Worm (Caenorhabditis elegans) whole organism, young adult: ENCODE data around the gene clec-219.

ENCODE experiments used
- B0261.1 ChIP-seq: sonication (generic microtip); optimal IDR thresholded peaks from 2 replicates; lab custom pipeline; 2016; ENCODE audit warnings: mild to moderate bottlenecking, missing genetic modification characterization, moderate library complexity, missing compliant biosample characterization
- C06A6.2 ChIP-seq: fragments of 200-800 bp; sonication (Bioruptor generic); conservative IDR thresholded peaks from 2 replicates; pipeline ENCODE4 v1.3.6; 2022; ENCODE audit warnings: missing genetic modification characterization, missing compliant biosample characterization
- F22D6.2 ChIP-seq: sonication (generic microtip); optimal IDR thresholded peaks from 2 replicates; lab custom pipeline; 2016; ENCODE audit warnings: mild to moderate bottlenecking, missing genetic modification characterization, missing compliant biosample characterization
- F37B4.10 ChIP-seq: fragments of 200-800 bp; sonication (Bioruptor generic); IDR thresholded peaks from 2 replicates; pipeline ENCODE4 v1.3.6; 2022; ENCODE audit warnings: missing genetic modification characterization, missing compliant biosample characterization
- F39B2.1 ChIP-seq: fragments of 200-800 bp; sonication (Bioruptor generic); IDR thresholded peaks from 2 replicates; pipeline ENCODE4 v1.3.6; 2022; ENCODE audit warnings: missing genetic modification reagents, missing genetic modification characterization, missing compliant biosample characterization
- F49E8.2 ChIP-seq: sonication (generic microtip); optimal IDR thresholded peaks from 3 replicates; lab custom pipeline; 2017; ENCODE audit warnings: missing genetic modification characterization, mild to moderate bottlenecking, missing compliant biosample characterization, antibody characterized with exemption, moderate library complexity; ENCODE audit not compliant: insufficient read depth
- F52B5.7 ChIP-seq: sonication (generic microtip); optimal IDR thresholded peaks from 2 replicates; lab custom pipeline; 2016; ENCODE audit warnings: mild to moderate bottlenecking, missing genetic modification characterization, missing compliant biosample characterization
- F55B11.4 ChIP-seq: sonication (generic microtip); optimal IDR thresholded peaks from 2 replicates; lab custom pipeline; 2016; ENCODE audit warnings: missing compliant biosample characterization, missing genetic modification characterization, borderline replicate concordance; ENCODE audit not compliant: insufficient read depth
- Y67H2A.10 ChIP-seq: fragments of 200-800 bp; sonication (Bioruptor generic); conservative IDR thresholded peaks from 2 replicates; pipeline ENCODE4 v1.3.6; 2022; ENCODE audit warnings: missing genetic modification reagents, missing genetic modification characterization, missing compliant biosample characterization
- Y79H2A.3 ChIP-seq: fragments of 200-800 bp; sonication (Bioruptor generic); conservative IDR thresholded peaks from 2 replicates; pipeline ENCODE4 v1.3.6; 2022; ENCODE audit warnings: missing genetic modification reagents, missing genetic modification characterization, missing compliant biosample characterization
- Y95B8A.8 ChIP-seq: fragments of 200-800 bp; sonication (Bioruptor generic); IDR thresholded peaks from 2 replicates; pipeline ENCODE4 v1.3.6; 2022; ENCODE audit warnings: missing genetic modification reagents, missing genetic modification characterization, missing compliant biosample characterization
- akir-1 ChIP-seq: fragments of 200-800 bp; sonication (Bioruptor generic); optimal IDR thresholded peaks from 2 replicates; lab custom pipeline; 2018; ENCODE audit warnings: mild to moderate bottlenecking, missing genetic modification characterization, moderate library complexity, missing compliant biosample characterization
- aptf-2 ChIP-seq: fragments of 200-800 bp; sonication (Bioruptor generic); conservative IDR thresholded peaks from 2 replicates; pipeline ENCODE4 v1.3.6; 2022; ENCODE audit warnings: missing genetic modification reagents, missing genetic modification characterization, missing compliant biosample characterization
- athp-1 ChIP-seq: sonication (generic microtip); optimal IDR thresholded peaks from 2 replicates; lab custom pipeline; 2017; ENCODE audit warnings: mild to moderate bottlenecking, missing genetic modification characterization, missing compliant biosample characterization
- bed-1 ChIP-seq: fragments of 200-800 bp; sonication (Bioruptor generic); IDR thresholded peaks from 2 replicates; pipeline ENCODE4 v1.3.6; 2022; ENCODE audit warnings: missing genetic modification reagents, missing genetic modification characterization, missing compliant biosample characterization
- ccch-3 ChIP-seq: fragments of 200-800 bp; sonication (Bioruptor generic); optimal IDR thresholded peaks from 2 replicates; lab custom pipeline; 2018; ENCODE audit warnings: mild to moderate bottlenecking, missing genetic modification characterization, missing compliant biosample characterization
- cebp-1 ChIP-seq, 2 experiments: fragments of 200-800 bp in 1 of 2; sonication (Bioruptor generic) in 1 of 2; sonication (generic microtip) in 1 of 2; IDR thresholded peaks in 1 of 2; optimal IDR thresholded peaks in 1 of 2; 2 replicates each; pipeline versions ENCODE4 v1.3.6 to Lab custom; 2017 to 2022; ENCODE audit warnings: missing compliant biosample characterization in 2 of 2, missing genetic modification characterization in 2 of 2, mild to moderate bottlenecking in 1 of 2, missing genetic modification reagents in 1 of 2, moderate library complexity in 1 of 2
- die-1 ChIP-seq: sonication (generic microtip); optimal IDR thresholded peaks from 2 replicates; lab custom pipeline; 2016; ENCODE audit warnings: missing genotype, mild to moderate bottlenecking, missing genetic modification characterization, missing compliant biosample characterization
- dox-1 ChIP-seq: fragments of 200-800 bp; sonication (Bioruptor generic); IDR thresholded peaks from 2 replicates; pipeline ENCODE4 v1.3.6; 2022; ENCODE audit warnings: missing genetic modification reagents, missing genetic modification characterization, missing compliant biosample characterization
- dpff-1 ChIP-seq: sonication (generic microtip); optimal IDR thresholded peaks from 2 replicates; lab custom pipeline; 2017; ENCODE audit warnings: mild to moderate bottlenecking, missing genetic modification characterization, missing compliant biosample characterization
- ets-4 ChIP-seq: fragments of 200-800 bp; sonication (Bioruptor generic); optimal IDR thresholded peaks from 2 replicates; lab custom pipeline; 2018; ENCODE audit warnings: mild to moderate bottlenecking, missing genetic modification characterization, missing compliant biosample characterization
- fkh-3 ChIP-seq: sonication (generic microtip); optimal IDR thresholded peaks from 2 replicates; lab custom pipeline; 2016; ENCODE audit warnings: mild to moderate bottlenecking, missing genetic modification characterization, missing compliant biosample characterization
- him-1 ChIP-seq: sonication (generic microtip); optimal IDR thresholded peaks from 2 replicates; lab custom pipeline; 2016; ENCODE audit warnings: missing genotype, missing genetic modification reagents, missing genetic modification characterization, missing compliant biosample characterization
- hlh-12 ChIP-seq: sonication (generic microtip); optimal IDR thresholded peaks from 2 replicates; lab custom pipeline; 2016; ENCODE audit warnings: missing genetic modification characterization, missing compliant biosample characterization
- hlh-26 ChIP-seq: fragments of 200-800 bp; sonication (Bioruptor generic); conservative IDR thresholded peaks from 2 replicates; pipeline ENCODE4 v1.3.6; 2022; ENCODE audit warnings: missing genetic modification reagents, missing genetic modification characterization, missing compliant biosample characterization
- hmg-1.2 ChIP-seq: fragments of 200-800 bp; sonication (Bioruptor generic); IDR thresholded peaks from 2 replicates; pipeline ENCODE4 v1.3.6; 2022; ENCODE audit warnings: missing genetic modification reagents, missing genetic modification characterization, missing compliant biosample characterization
- hsf-1 ChIP-seq: fragments of 200-800 bp; sonication (Bioruptor generic); IDR thresholded peaks from 2 replicates; pipeline ENCODE4 v1.3.6; 2022; ENCODE audit warnings: missing genetic modification reagents, missing genetic modification characterization, missing compliant biosample characterization
- let-526 ChIP-seq: fragments of 200-800 bp; sonication (Bioruptor generic); IDR thresholded peaks from 2 replicates; pipeline ENCODE4 v1.3.6; 2022; ENCODE audit warnings: missing genetic modification reagents, missing genetic modification characterization, missing compliant biosample characterization
- let-607 ChIP-seq, 2 experiments: fragments of 200-800 bp in 1 of 2; sonication (Bioruptor generic) in 1 of 2; sonication (generic microtip) in 1 of 2; optimal IDR thresholded peaks; 2 replicates each; lab custom pipeline; 2016 to 2018; ENCODE audit warnings: mild to moderate bottlenecking in 2 of 2, missing compliant biosample characterization in 2 of 2, missing genetic modification characterization in 2 of 2, moderate library complexity in 2 of 2, missing genotype in 1 of 2
- lin-35 ChIP-seq, 3 experiments: fragments of 150-350 bp in 2 of 3; sonication (generic microtip) in 1 of 3; optimal IDR thresholded peaks; 2 replicates each; lab custom pipeline; 2014 to 2018; ENCODE audit warnings: missing biosample characterization in 3 of 3, missing genetic modification characterization in 3 of 3, missing genetic modification reagents in 3 of 3
- lin-54 ChIP-seq: fragments of 200-800 bp; sonication (Bioruptor generic); optimal IDR thresholded peaks from 2 replicates; lab custom pipeline; 2018; ENCODE audit warnings: mild to moderate bottlenecking, missing genetic modification characterization, missing compliant biosample characterization
- lsl-1 ChIP-seq: fragments of 200-800 bp; sonication (Bioruptor generic); optimal IDR thresholded peaks from 2 replicates; lab custom pipeline; 2018; ENCODE audit warnings: mild to moderate bottlenecking, missing genetic modification characterization, moderate library complexity, missing compliant biosample characterization
- mcd-1 ChIP-seq: fragments of 200-800 bp; sonication (Bioruptor generic); IDR thresholded peaks from 2 replicates; pipeline ENCODE4 v1.3.6; 2022; ENCODE audit warnings: missing genetic modification reagents, missing genetic modification characterization, missing compliant biosample characterization
- mxl-1 ChIP-seq: sonication (generic microtip); optimal IDR thresholded peaks from 2 replicates; lab custom pipeline; 2016; ENCODE audit warnings: missing genetic modification characterization, missing compliant biosample characterization
- nhr-179 ChIP-seq: sonication (generic microtip); optimal IDR thresholded peaks from 2 replicates; lab custom pipeline; 2016; ENCODE audit warnings: mild to moderate bottlenecking, missing genetic modification characterization, missing compliant biosample characterization
- nhr-27 ChIP-seq: fragments of 200-800 bp; sonication (Bioruptor generic); optimal IDR thresholded peaks from 2 replicates; lab custom pipeline; 2018; ENCODE audit warnings: mild to moderate bottlenecking, missing genetic modification characterization, moderate library complexity, missing compliant biosample characterization
- pbrm-1 ChIP-seq: fragments of 200-800 bp; sonication (Bioruptor generic); IDR thresholded peaks from 2 replicates; pipeline ENCODE4 v1.3.6; 2022; ENCODE audit warnings: missing genetic modification reagents, missing genetic modification characterization, missing compliant biosample characterization
- rec-8 ChIP-seq, 2 experiments: sonication (generic microtip); optimal IDR thresholded peaks; 2 replicates each; lab custom pipeline; 2016; ENCODE audit warnings: mild to moderate bottlenecking in 2 of 2, missing genetic modification characterization in 2 of 2, missing genetic modification reagents in 2 of 2, missing genotype in 2 of 2, missing biosample characterization in 1 of 2, missing compliant biosample characterization in 1 of 2, moderate library complexity in 1 of 2
- tbp1 ChIP-seq: fragments of 200-800 bp; sonication (Bioruptor generic); optimal IDR thresholded peaks from 2 replicates; lab custom pipeline; 2018; ENCODE audit warnings: mild to moderate bottlenecking, missing genetic modification characterization, missing compliant biosample characterization
- zfh-2 ChIP-seq: fragments of 200-800 bp; sonication (Bioruptor generic); conservative IDR thresholded peaks from 2 replicates; pipeline ENCODE4 v1.3.6; 2022; ENCODE audit warnings: missing genetic modification reagents, missing genetic modification characterization, missing compliant biosample characterization
- ztf-18 ChIP-seq: sonication (generic microtip); optimal IDR thresholded peaks from 2 replicates; lab custom pipeline; 2016; ENCODE audit warnings: missing genotype, mild to moderate bottlenecking, missing genetic modification characterization, missing compliant biosample characterization

clec-219 gene

ce11 chrV:8334360-8334759 lies 16.1 kb downstream of the clec-219 start, which contains the start of gene tmd-2:
tmd-2 (plus strand) TSS chrV:8334660.
- TF ChIP-seq ets-4 (GFP tag; lab: Kevin White, UChicago) (no peak), hlh-12 (tag; lab: Kevin White, UChicago) (no peak), ccch-3 (GFP tag; lab: Kevin White, UChicago) (no peak), Y79H2A.3 (GFP tag; lab: Robert Waterston, UW) (no peak), lin-35 (GFP tag; optimal IDR thresholded peaks at IDR 0.05; lab: Kevin White, UChicago) (no peak), aptf-2 (GFP tag; lab: Robert Waterston, UW) (no peak)

ce11 chrV:8335620-8336019 lies 17.4 kb downstream of the clec-219 start:
- peak; percentile 51; the same call in 1 of the 2 replicates for TF ChIP-seq cebp-1 (GFP tag; IDR thresholded peaks at IDR 0.05; lab: Robert Waterston, UW)
- peak; percentile 78 for TF ChIP-seq cebp-1 (tag; optimal IDR thresholded peaks at IDR 0.05; lab: Kevin White, UChicago)
- no peak for TF ChIP-seq Y95B8A.8 (GFP tag; lab: Robert Waterston, UW)

- TF ChIP-seq aptf-2 (GFP tag; lab: Robert Waterston, UW): 0 out of 2 replicates have a peak, but pooled peaks have one; percentile 48
Observed at ce11 chrV:8340924-8341323, 22.7 kb downstream of the clec-219 start, which contains the start of gene C08D8.7. C08D8.7 (plus strand) TSS chrV:8341224.

ce11 chrV:8342416-8342815 lies 24.2 kb downstream of the clec-219 start:
- TF ChIP-seq him-1 (tag; lab: Kevin White, UChicago) (no peak), zfh-2 (no peak), F55B11.4 (tag; lab: Kevin White, UChicago) (no peak), B0261.1 (tag; lab: Kevin White, UChicago) (no peak), dox-1 (no peak), tbp1 (GFP tag; lab: Kevin White, UChicago) (no peak), hlh-26 (GFP tag; lab: Robert Waterston, UW) (no peak), F49E8.2 (no peak), mcd-1 (GFP tag; lab: Robert Waterston, UW) (no peak), F22D6.2 (no peak), F37B4.10 (GFP tag; lab: Robert Waterston, UW) (no peak), F52B5.7 (no peak), mxl-1 (tag; lab: Kevin White, UChicago) (no peak), aptf-2 (GFP tag; lab: Robert Waterston, UW) (no peak), C06A6.2 (no peak), hmg-1.2 (no peak), dpff-1 (tag; lab: Kevin White, UChicago) (no peak), let-607 (tag; optimal IDR thresholded peaks at IDR 0.05; lab: Kevin White, UChicago) (no peak), lin-54 (GFP tag; lab: Kevin White, UChicago) (no peak), bed-1 (GFP tag; lab: Robert Waterston, UW) (no peak)

ce11 chrV:8345436-8345835 lies 27.2 kb downstream of the clec-219 start, which contains the start of gene C08D8.1:
C08D8.1 (plus strand) TSS chrV:8345759.
- TF ChIP-seq lsl-1 (GFP tag; lab: Kevin White, UChicago) (no peak), F55B11.4 (tag; lab: Kevin White, UChicago) (no peak), akir-1 (GFP tag; lab: Kevin White, UChicago) (no peak), F39B2.1 (GFP tag; lab: Robert Waterston, UW) (no peak), athp-1 (tag; lab: Kevin White, UChicago) (no peak), let-607 (tag; optimal IDR thresholded peaks at IDR 0.05; lab: Kevin White, UChicago) (no peak), let-526 (GFP tag; lab: Robert Waterston, UW) (no peak), die-1 (no peak), Y67H2A.10 (GFP tag; lab: Robert Waterston, UW) (no peak), nhr-27 (tag; lab: Kevin White, UChicago) (no peak), fkh-3 (tag; lab: Kevin White, UChicago) (no peak), pbrm-1 (no peak), rec-8 (tag; optimal IDR thresholded peaks at IDR 0.05; lab: Kevin White, UChicago) (no peak), nhr-179 (tag; lab: Kevin White, UChicago) (no peak), ztf-18 (no peak), hsf-1 (GFP tag; lab: Robert Waterston, UW) (no peak), aptf-2 (GFP tag; lab: Robert Waterston, UW) (no peak), F22D6.2 (no peak)
